Worm (Caenorhabditis elegans) whole organism, young adult: ENCODE results near the gene cpna-3.
A peak's percentile ranks its signal among the peaks of the same experiment; 100 is the strongest.

Source experiments
- B0035.1 ChIP-seq: sonication (generic microtip); optimal IDR thresholded peaks from 2 replicates; lab custom pipeline; 2016; ENCODE audit warnings: missing genetic modification characterization, mild to moderate bottlenecking, missing compliant biosample characterization, missing genotype, missing genetic modification reagents
- C17E4.6 ChIP-seq: fragments of 200-800 bp; sonication (Bioruptor generic); IDR thresholded peaks from 2 replicates; pipeline ENCODE4 v1.3.6; 2022; ENCODE audit warnings: missing genetic modification reagents, missing genetic modification characterization, missing compliant biosample characterization
- F57C9.4 ChIP-seq: sonication (generic microtip); optimal IDR thresholded peaks from 2 replicates; lab custom pipeline; 2017; ENCODE audit warnings: mild to moderate bottlenecking, missing genetic modification characterization, missing compliant biosample characterization
- K11D2.4 ChIP-seq: fragments of 200-800 bp; sonication (Bioruptor generic); IDR thresholded peaks from 2 replicates; pipeline ENCODE4 v1.3.6; 2022; ENCODE audit warnings: missing genetic modification reagents, missing genetic modification characterization, missing compliant biosample characterization
- Y53F4B.3 ChIP-seq: fragments of 200-800 bp; sonication (Bioruptor generic); IDR thresholded peaks from 2 replicates; pipeline ENCODE4 v1.3.6; 2022; ENCODE audit warnings: missing genetic modification reagents, missing genetic modification characterization, missing compliant biosample characterization
- Y53G8AR.9 ChIP-seq: fragments of 200-800 bp; sonication (Bioruptor generic); conservative IDR thresholded peaks from 2 replicates; pipeline ENCODE4 v1.3.6; 2022; ENCODE audit warnings: missing genetic modification reagents, missing genetic modification characterization, missing compliant biosample characterization
- ZK185.1 ChIP-seq: sonication (generic microtip); optimal IDR thresholded peaks from 2 replicates; lab custom pipeline; 2016; ENCODE audit warnings: mild to moderate bottlenecking, missing genetic modification characterization, missing compliant biosample characterization; ENCODE audit not compliant: poor library complexity, severe bottlenecking
- aptf-2 ChIP-seq: fragments of 200-800 bp; sonication (Bioruptor generic); conservative IDR thresholded peaks from 2 replicates; pipeline ENCODE4 v1.3.6; 2022; ENCODE audit warnings: missing genetic modification reagents, missing genetic modification characterization, missing compliant biosample characterization
- atf-7 ChIP-seq: sonication (generic microtip); optimal IDR thresholded peaks from 2 replicates; lab custom pipeline; 2017; ENCODE audit warnings: mild to moderate bottlenecking, missing genetic modification characterization, missing compliant biosample characterization
- attf-6 ChIP-seq: fragments of 200-800 bp; sonication (Bioruptor generic); IDR thresholded peaks from 2 replicates; pipeline ENCODE4 v1.3.6; 2022; ENCODE audit warnings: missing genetic modification reagents, missing genetic modification characterization, missing compliant biosample characterization
- bed-2 ChIP-seq: fragments of 200-800 bp; sonication (Bioruptor generic); IDR thresholded peaks from 2 replicates; pipeline ENCODE4 v1.3.6; 2022; ENCODE audit warnings: missing genetic modification reagents, missing genetic modification characterization, missing compliant biosample characterization
- ceh-40 ChIP-seq: fragments of 200-800 bp; sonication (Bioruptor generic); IDR thresholded peaks from 2 replicates; pipeline ENCODE4 v1.3.6; 2022; ENCODE audit warnings: missing genetic modification characterization, missing compliant biosample characterization
- ceh-58 ChIP-seq: fragments of 200-800 bp; sonication (Bioruptor generic); IDR thresholded peaks from 2 replicates; pipeline ENCODE4 v1.3.6; 2022; ENCODE audit warnings: missing genetic modification characterization, missing compliant biosample characterization
- ceh-91 ChIP-seq: fragments of 200-800 bp; sonication (Bioruptor generic); IDR thresholded peaks from 2 replicates; pipeline ENCODE4 v1.3.6; 2022; ENCODE audit warnings: missing genetic modification reagents, missing genetic modification characterization, missing compliant biosample characterization
- die-1 ChIP-seq: sonication (generic microtip); optimal IDR thresholded peaks from 2 replicates; lab custom pipeline; 2016; ENCODE audit warnings: missing genotype, mild to moderate bottlenecking, missing genetic modification characterization, missing compliant biosample characterization
- ets-4 ChIP-seq: fragments of 200-800 bp; sonication (Bioruptor generic); optimal IDR thresholded peaks from 2 replicates; lab custom pipeline; 2018; ENCODE audit warnings: mild to moderate bottlenecking, missing genetic modification characterization, missing compliant biosample characterization
- fkh-3 ChIP-seq: sonication (generic microtip); optimal IDR thresholded peaks from 2 replicates; lab custom pipeline; 2016; ENCODE audit warnings: mild to moderate bottlenecking, missing genetic modification characterization, missing compliant biosample characterization
- hlh-12 ChIP-seq: sonication (generic microtip); optimal IDR thresholded peaks from 2 replicates; lab custom pipeline; 2016; ENCODE audit warnings: missing genetic modification characterization, missing compliant biosample characterization
- hmg-1.2 ChIP-seq: fragments of 200-800 bp; sonication (Bioruptor generic); IDR thresholded peaks from 2 replicates; pipeline ENCODE4 v1.3.6; 2022; ENCODE audit warnings: missing genetic modification reagents, missing genetic modification characterization, missing compliant biosample characterization
- hrde-1 ChIP-seq: sonication (generic microtip); optimal IDR thresholded peaks from 2 replicates; lab custom pipeline; 2016; ENCODE audit warnings: missing genetic modification characterization, mild to moderate bottlenecking, missing compliant biosample characterization, moderate library complexity, missing genotype, missing genetic modification reagents, borderline replicate concordance
- lag-1 ChIP-seq: fragments of 200-800 bp; sonication (Bioruptor generic); IDR thresholded peaks from 2 replicates; pipeline ENCODE4 v1.3.6; 2022; ENCODE audit warnings: missing genetic modification reagents, missing genetic modification characterization, missing compliant biosample characterization
- let-607 ChIP-seq, 2 experiments: fragments of 200-800 bp in 1 of 2; sonication (Bioruptor generic) in 1 of 2; sonication (generic microtip) in 1 of 2; optimal IDR thresholded peaks; 2 replicates each; lab custom pipeline; 2016 to 2018; ENCODE audit warnings: mild to moderate bottlenecking in 2 of 2, missing compliant biosample characterization in 2 of 2, missing genetic modification characterization in 2 of 2, moderate library complexity in 2 of 2, missing genotype in 1 of 2
- madf-3 ChIP-seq: fragments of 200-800 bp; sonication (Bioruptor generic); IDR thresholded peaks from 2 replicates; pipeline ENCODE4 v1.3.6; 2022; ENCODE audit warnings: missing genetic modification reagents, missing genetic modification characterization, missing compliant biosample characterization
- madf-6 ChIP-seq: fragments of 200-800 bp; sonication (Bioruptor generic); IDR thresholded peaks from 2 replicates; pipeline ENCODE4 v1.3.6; 2022; ENCODE audit warnings: missing genetic modification reagents, missing genetic modification characterization, missing compliant biosample characterization
- nfya-1 ChIP-seq: sonication (generic microtip); optimal IDR thresholded peaks from 2 replicates; lab custom pipeline; 2017; ENCODE audit warnings: antibody characterized with exemption, missing compliant biosample characterization, missing genetic modification characterization, borderline replicate concordance; ENCODE audit not compliant: insufficient read depth
- nhr-80 ChIP-seq: sonication (generic microtip); optimal IDR thresholded peaks from 2 replicates; lab custom pipeline; 2016; ENCODE audit warnings: missing genetic modification characterization, missing compliant biosample characterization
- rec-8 ChIP-seq, 2 experiments: sonication (generic microtip); optimal IDR thresholded peaks; 2 replicates each; lab custom pipeline; 2016; ENCODE audit warnings: mild to moderate bottlenecking in 2 of 2, missing genetic modification characterization in 2 of 2, missing genetic modification reagents in 2 of 2, missing genotype in 2 of 2, missing biosample characterization in 1 of 2, missing compliant biosample characterization in 1 of 2, moderate library complexity in 1 of 2
- repo-1 ChIP-seq: sonication (generic microtip); optimal IDR thresholded peaks from 2 replicates; lab custom pipeline; 2017; ENCODE audit warnings: mild to moderate bottlenecking, missing genetic modification characterization, missing compliant biosample characterization
- rpc-1 ChIP-seq, 2 experiments: fragments of 150-350 bp in 1 of 2; sonication (generic microtip) in 1 of 2; optimal IDR thresholded peaks; 2 replicates each; lab custom pipeline; 2014 to 2018; ENCODE audit warnings: missing biosample characterization in 1 of 2, missing genetic modification characterization in 1 of 2, missing genetic modification reagents in 1 of 2, missing genotype in 1 of 2
- snpc-3.4 ChIP-seq: sonication (generic microtip); optimal IDR thresholded peaks from 2 replicates; lab custom pipeline; 2017; ENCODE audit warnings: missing genetic modification characterization, mild to moderate bottlenecking, missing compliant biosample characterization, antibody characterized with exemption, moderate library complexity, missing genotype, missing genetic modification reagents
- zfh-2 ChIP-seq: fragments of 200-800 bp; sonication (Bioruptor generic); conservative IDR thresholded peaks from 2 replicates; pipeline ENCODE4 v1.3.6; 2022; ENCODE audit warnings: missing genetic modification reagents, missing genetic modification characterization, missing compliant biosample characterization
- zim-3 ChIP-seq: sonication (generic microtip); optimal IDR thresholded peaks from 2 replicates; lab custom pipeline; 2017; ENCODE audit warnings: mild to moderate bottlenecking, missing genetic modification characterization, moderate library complexity, missing compliant biosample characterization
- ztf-3 ChIP-seq: fragments of 200-800 bp; sonication (Bioruptor generic); optimal IDR thresholded peaks from 2 replicates; lab custom pipeline; 2018; ENCODE audit warnings: mild to moderate bottlenecking, missing genetic modification characterization, missing compliant biosample characterization

Gene cpna-3

ce11 chrIV:9078469-9078868, 18.2 kb upstream of the cpna-3 start, which contains the start of gene mans-4:
Gene mans-4, minus strand, starts transcription at chrIV:9078569.
- no peak for TF ChIP-seq aptf-2 (GFP tag; lab: Robert Waterston, UW)

ce11 chrIV:9079330-9079729, 17.3 kb upstream of the cpna-3 start:
- no peak for TF ChIP-seq fkh-3
- no peak for TF ChIP-seq snpc-3.4 (tag; lab: Kevin White, UChicago)
- no peak for TF ChIP-seq ets-4 (GFP tag; lab: Kevin White, UChicago)
- TF ChIP-seq attf-6 (GFP tag; lab: Robert Waterston, UW), result no peak
- peak; percentile 38; the same call in 1 of the 2 replicates for TF ChIP-seq hmg-1.2
- no peak for TF ChIP-seq Y53F4B.3 (GFP tag; lab: Robert Waterston, UW)

- TF ChIP-seq madf-6, result no peak
- no peak for TF ChIP-seq ceh-40 (GFP tag; lab: Robert Waterston, UW)
- no peak for TF ChIP-seq atf-7
- no peak for TF ChIP-seq repo-1 (tag; lab: Kevin White, UChicago)
- TF ChIP-seq ztf-3 (GFP tag; lab: Kevin White, UChicago), result no peak
- TF ChIP-seq B0035.1, result no peak
- no peak for TF ChIP-seq lag-1 (GFP tag; lab: Robert Waterston, UW)
- no peak for TF ChIP-seq hrde-1 (tag; lab: Kevin White, UChicago)
- TF ChIP-seq let-607 (tag; optimal IDR thresholded peaks at IDR 0.05; lab: Kevin White, UChicago), result no peak
- TF ChIP-seq aptf-2 (GFP tag; lab: Robert Waterston, UW), result no peak
- no peak for TF ChIP-seq C17E4.6 (GFP tag; lab: Robert Waterston, UW)
- no peak for TF ChIP-seq bed-2 (GFP tag; lab: Robert Waterston, UW)
- no peak for TF ChIP-seq ceh-58 (GFP tag; lab: Robert Waterston, UW)
- TF ChIP-seq Y53G8AR.9 (GFP tag; lab: Robert Waterston, UW), result no peak
- TF ChIP-seq rec-8 (tag; optimal IDR thresholded peaks at IDR 0.05; lab: Kevin White, UChicago), result no peak
- no peak for TF ChIP-seq die-1
- TF ChIP-seq, all 124 proteins: peak for 0
Observed at ce11 chrIV:9080201-9080600, 16.4 kb upstream of the cpna-3 start.

ce11 chrIV:9082055-9082454, 14.6 kb upstream of the cpna-3 start, which contains the start of gene twk-8:
Gene twk-8, plus strand, starts transcription at chrIV:9082355.
- TF ChIP-seq zim-3, result no peak
- no peak for TF ChIP-seq F57C9.4 (tag; lab: Kevin White, UChicago)
- no peak for TF ChIP-seq madf-3
- no peak for TF ChIP-seq rpc-1 (optimal IDR thresholded peaks at IDR 0.05; lab: Kevin White, UChicago)
- TF ChIP-seq rpc-1 (tag; optimal IDR thresholded peaks at IDR 0.05; lab: Kevin White, UChicago), result no peak
- no peak for TF ChIP-seq nfya-1 (tag; lab: Kevin White, UChicago)
- TF ChIP-seq ztf-3 (GFP tag; lab: Kevin White, UChicago), result no peak

ce11 chrIV:9088294-9088693, 8.3 kb upstream of the cpna-3 start, which contains the start of gene msa-1:
Gene msa-1, plus strand, starts transcription at chrIV:9088594.
- TF ChIP-seq nhr-80 (tag; lab: Kevin White, UChicago) (no peak), ceh-91 (GFP tag; lab: Robert Waterston, UW) (no peak), K11D2.4 (GFP tag; lab: Robert Waterston, UW) (0 out of 2 replicates have a peak, but pooled peaks have one; percentile 14), hlh-12 (no peak), zfh-2 (GFP tag; lab: Robert Waterston, UW) (no peak), ZK185.1 (tag; lab: Kevin White, UChicago) (no peak), nfya-1 (tag; lab: Kevin White, UChicago) (no peak)
